Fruit fly (Drosophila melanogaster) whole organism, embryonic: ENCODE measurements around the gene CG18622.
A peak's percentile ranks its signal among the peaks of the same experiment; 100 is the strongest.

Experiments used
- B-H1 ChIP-seq: fragments of 200-800 bp; sonication (Bioruptor generic); IDR thresholded peaks from 3 replicates; pipeline ENCODE4 v1.3.6; 2022; ENCODE audit warnings: missing biosample characterization, missing genetic modification characterization
- Bdp1 ChIP-seq: fragments of 200-800 bp; sonication (Bioruptor generic); optimal IDR thresholded peaks from 3 replicates; lab custom pipeline; 2016; ENCODE audit warnings: missing biosample characterization, missing genetic modification characterization
- CG10209 ChIP-seq: fragments of 200-800 bp; sonication (Bioruptor generic); optimal IDR thresholded peaks from 3 replicates; lab custom pipeline; 2017; ENCODE audit warnings: missing biosample characterization, mild to moderate bottlenecking, missing genetic modification characterization, missing genetic modification reagents
- CG11398 ChIP-seq: fragments of 200-800 bp; sonication (Bioruptor generic); optimal IDR thresholded peaks from 2 replicates; lab custom pipeline; 2016; ENCODE audit warnings: missing biosample characterization, missing genetic modification characterization
- CG12219 ChIP-seq: fragments of 200-800 bp; sonication (Bioruptor generic); optimal IDR thresholded peaks from 3 replicates; lab custom pipeline; 2018; ENCODE audit warnings: missing biosample characterization, mild to moderate bottlenecking, missing genetic modification characterization
- CG13287 ChIP-seq: fragments of 200-800 bp; sonication (Bioruptor generic); IDR thresholded peaks from 2 replicates; pipeline ENCODE4 v1.3.6; 2022; ENCODE audit warnings: missing biosample characterization, missing genetic modification characterization; ENCODE audit not compliant: partially characterized antibody
- CG13894 ChIP-seq: fragments of 200-800 bp; sonication (Bioruptor generic); optimal IDR thresholded peaks from 3 replicates; lab custom pipeline; 2018; ENCODE audit warnings: missing biosample characterization, mild to moderate bottlenecking, missing genetic modification characterization, moderate library complexity
- CG15011 ChIP-seq: fragments of 200-800 bp; sonication (Bioruptor generic); optimal IDR thresholded peaks from 3 replicates; lab custom pipeline; 2018; ENCODE audit warnings: missing biosample characterization, mild to moderate bottlenecking, missing genetic modification characterization
- CG1529 ChIP-seq: fragments of 200-800 bp; sonication (Bioruptor generic); optimal IDR thresholded peaks from 3 replicates; lab custom pipeline; 2018; ENCODE audit warnings: missing biosample characterization, missing genetic modification characterization
- CG1647 ChIP-seq: fragments of 200-800 bp; sonication (Bioruptor generic); optimal IDR thresholded peaks from 3 replicates; lab custom pipeline; 2016; ENCODE audit warnings: missing biosample characterization, missing genetic modification characterization
- CG16779 ChIP-seq: fragments of 200-800 bp; sonication (Bioruptor generic); IDR thresholded peaks from 2 replicates; pipeline ENCODE4 v1.3.6; 2022; ENCODE audit warnings: missing biosample characterization, missing genetic modification characterization
- CG17568 ChIP-seq: fragments of 200-800 bp; sonication (Bioruptor generic); optimal IDR thresholded peaks from 2 replicates; lab custom pipeline; 2018; ENCODE audit warnings: missing biosample characterization, mild to moderate bottlenecking, missing genetic modification characterization, moderate library complexity
- CG18619 ChIP-seq: fragments of 200-800 bp; sonication (Bioruptor generic); optimal IDR thresholded peaks from 3 replicates; lab custom pipeline; 2017; ENCODE audit warnings: missing biosample characterization, mild to moderate bottlenecking, missing genetic modification characterization
- CG2120 ChIP-seq: fragments of 200-800 bp; sonication (Bioruptor generic); optimal IDR thresholded peaks from 3 replicates; lab custom pipeline; 2016; ENCODE audit warnings: missing biosample characterization, missing genetic modification characterization
- CG2889 ChIP-seq: fragments of 200-800 bp; sonication (Bioruptor generic); IDR thresholded peaks from 3 replicates; pipeline ENCODE4 v1.3.6; 2022; ENCODE audit warnings: missing biosample characterization, missing genetic modification characterization
- CG30431 ChIP-seq: fragments of 200-800 bp; sonication (Bioruptor generic); optimal IDR thresholded peaks from 2 replicates; lab custom pipeline; 2017; ENCODE audit warnings: missing biosample characterization, missing genetic modification characterization
- CG31224 ChIP-seq: fragments of 200-800 bp; sonication (Bioruptor generic); IDR thresholded peaks from 2 replicates; pipeline ENCODE4 v1.3.6; 2022; ENCODE audit warnings: missing biosample characterization, missing genetic modification characterization
- CG3407 ChIP-seq: fragments of 200-800 bp; sonication (Bioruptor generic); optimal IDR thresholded peaks from 2 replicates; lab custom pipeline; 2018; ENCODE audit warnings: missing biosample characterization, mild to moderate bottlenecking, missing genetic modification characterization
- CG4707 ChIP-seq: fragments of 200-800 bp; sonication (Bioruptor generic); optimal IDR thresholded peaks from 2 replicates; lab custom pipeline; 2018; ENCODE audit warnings: missing biosample characterization, mild to moderate bottlenecking, missing genetic modification characterization, moderate library complexity
- CG6813 ChIP-seq: fragments of 200-800 bp; sonication (Bioruptor generic); optimal IDR thresholded peaks from 2 replicates; lab custom pipeline; 2017; ENCODE audit warnings: missing biosample characterization, missing genetic modification characterization, mild to moderate bottlenecking, moderate library complexity, missing genetic modification reagents
- CG7372 ChIP-seq: fragments of 200-800 bp; sonication (Bioruptor generic); IDR thresholded peaks from 2 replicates; pipeline ENCODE4 v1.3.6; 2022; ENCODE audit warnings: missing biosample characterization, missing genetic modification characterization
- CG9215 ChIP-seq: fragments of 200-800 bp; sonication (Bioruptor generic); IDR thresholded peaks from 2 replicates; pipeline ENCODE4 v1.3.6; 2022; ENCODE audit warnings: missing biosample characterization, missing genetic modification characterization
- CG9876 ChIP-seq: fragments of 200-800 bp; sonication (Bioruptor generic); optimal IDR thresholded peaks from 2 replicates; lab custom pipeline; 2016; ENCODE audit warnings: missing biosample characterization, missing genetic modification characterization
- D19A ChIP-seq: fragments of 200-800 bp; optimal IDR thresholded peaks from 3 replicates; lab custom pipeline; 2019; ENCODE audit warnings: missing biosample characterization, mild to moderate bottlenecking, missing genetic modification characterization, moderate library complexity
- D19B ChIP-seq: fragments of 200-800 bp; sonication (Bioruptor generic); optimal IDR thresholded peaks from 2 replicates; lab custom pipeline; 2017; ENCODE audit warnings: missing biosample characterization, mild to moderate bottlenecking, missing genetic modification characterization
- Ets65A ChIP-seq: fragments of 200-800 bp; sonication (Bioruptor generic); peaks from one replicate; lab custom pipeline; 2016; ENCODE audit warnings: missing biosample characterization, missing genetic modification characterization
- Hr51 ChIP-seq, 2 experiments: fragments of 200-800 bp; sonication (Bioruptor generic); optimal IDR thresholded peaks; 2 replicates in 1 of 2; 3 replicates in 1 of 2; lab custom pipeline; 2016 to 2018; ENCODE audit warnings: missing biosample characterization in 2 of 2, missing genetic modification characterization in 2 of 2, mild to moderate bottlenecking in 1 of 2, moderate library complexity in 1 of 2
- NC2β ChIP-seq: fragments of 200-800 bp; sonication (Bioruptor generic); optimal IDR thresholded peaks from 2 replicates; lab custom pipeline; 2016; ENCODE audit warnings: missing biosample characterization, missing genetic modification characterization
- Nf-YA ChIP-seq: fragments of 200-800 bp; sonication (Bioruptor generic); IDR thresholded peaks from 2 replicates; pipeline ENCODE4 v1.3.6; 2022; ENCODE audit warnings: missing biosample characterization, missing genetic modification characterization
- Vsx1 ChIP-seq: fragments of 200-800 bp; sonication (Bioruptor generic); optimal IDR thresholded peaks from 2 replicates; lab custom pipeline; 2017; ENCODE audit warnings: missing biosample characterization, mild to moderate bottlenecking, missing genetic modification characterization, missing genetic modification reagents
- ab ChIP-seq: fragments of 200-800 bp; sonication (Bioruptor generic); optimal IDR thresholded peaks from 2 replicates; lab custom pipeline; 2016; ENCODE audit warnings: missing biosample characterization, missing genetic modification characterization
- ap ChIP-seq: fragments of 200-800 bp; sonication (Bioruptor generic); IDR thresholded peaks from 2 replicates; pipeline ENCODE4 v1.3.6; 2022; ENCODE audit warnings: missing biosample characterization, missing genetic modification characterization
- bigmax ChIP-seq: fragments of 200-800 bp; sonication (Bioruptor generic); optimal IDR thresholded peaks from 2 replicates; lab custom pipeline; 2018; ENCODE audit warnings: missing biosample characterization, mild to moderate bottlenecking, missing genetic modification characterization
- chinmo ChIP-seq: fragments of 200-800 bp; sonication (Bioruptor generic); IDR thresholded peaks from 4 replicates; pipeline ENCODE4 v1.3.6; 2022; ENCODE audit warnings: missing biosample characterization, missing genetic modification characterization; ENCODE audit not compliant: partially characterized antibody
- crp ChIP-seq, 2 experiments: fragments of 200-800 bp; sonication (Bioruptor generic); optimal IDR thresholded peaks; 2 replicates in 1 of 2; 3 replicates in 1 of 2; lab custom pipeline; 2017; ENCODE audit warnings: missing biosample characterization in 2 of 2, missing genetic modification characterization in 2 of 2, mild to moderate bottlenecking in 1 of 2, moderate library complexity in 1 of 2
- da ChIP-seq: fragments of 200-800 bp; sonication (Bioruptor generic); optimal IDR thresholded peaks from 2 replicates; lab custom pipeline; 2016; ENCODE audit warnings: missing biosample characterization, missing genetic modification characterization
- esg ChIP-seq: fragments of 200-800 bp; sonication (Bioruptor generic); conservative IDR thresholded peaks from 2 replicates; pipeline ENCODE4 v1.3.6; 2022; ENCODE audit warnings: missing biosample characterization, missing genetic modification characterization
- gem ChIP-seq: fragments of 200-800 bp; sonication (Bioruptor generic); optimal IDR thresholded peaks from 2 replicates; lab custom pipeline; 2019; ENCODE audit warnings: missing biosample characterization, mild to moderate bottlenecking, missing genetic modification characterization, moderate library complexity
- gro ChIP-seq: fragments of 200-800 bp; sonication (Bioruptor generic); optimal IDR thresholded peaks from 2 replicates; lab custom pipeline; 2016; ENCODE audit warnings: missing biosample characterization, missing genetic modification characterization
- her ChIP-seq: fragments of 200-800 bp; sonication (Bioruptor generic); optimal IDR thresholded peaks from 2 replicates; lab custom pipeline; 2016; ENCODE audit warnings: missing biosample characterization, missing genetic modification characterization
- hth ChIP-seq: fragments of >200 bp; optimal IDR thresholded peaks from 2 replicates; lab custom pipeline; 2017; ENCODE audit warnings: inconsistent platforms
- lilli ChIP-seq: fragments of 200-800 bp; sonication (Bioruptor generic); optimal IDR thresholded peaks from 3 replicates; lab custom pipeline; 2016; ENCODE audit warnings: missing biosample characterization, missing genetic modification characterization
- nerfin-1 ChIP-seq: fragments of 200-800 bp; sonication (Bioruptor generic); optimal IDR thresholded peaks from 3 replicates; lab custom pipeline; 2019; ENCODE audit warnings: missing biosample characterization, mild to moderate bottlenecking, missing genetic modification characterization, moderate library complexity
- pfk ChIP-seq: fragments of 200-800 bp; sonication (Bioruptor generic); optimal IDR thresholded peaks from 2 replicates; lab custom pipeline; 2018; ENCODE audit warnings: missing biosample characterization, mild to moderate bottlenecking, missing genetic modification characterization, moderate library complexity
- psq ChIP-seq: fragments of 200-800 bp; sonication (Bioruptor generic); optimal IDR thresholded peaks from 2 replicates; lab custom pipeline; 2017; ENCODE audit warnings: missing biosample characterization, missing genetic modification characterization
- sna ChIP-seq: fragments of 200-800 bp; sonication (Bioruptor generic); IDR thresholded peaks from 2 replicates; pipeline ENCODE4 v1.3.6; 2022; ENCODE audit warnings: missing biosample characterization, missing genetic modification characterization; ENCODE audit not compliant: partially characterized antibody
- stwl ChIP-seq: fragments of 200-800 bp; sonication (Bioruptor generic); optimal IDR thresholded peaks from 3 replicates; lab custom pipeline; 2018; ENCODE audit warnings: missing biosample characterization, mild to moderate bottlenecking, missing genetic modification characterization, moderate library complexity
- twi ChIP-seq: fragments of 200-800 bp; optimal IDR thresholded peaks from 2 replicates; lab custom pipeline; 2019; ENCODE audit warnings: missing biosample characterization, mild to moderate bottlenecking, missing genetic modification characterization, moderate library complexity
- wdn ChIP-seq: fragments of 200-800 bp; sonication (Bioruptor generic); IDR thresholded peaks from 2 replicates; pipeline ENCODE4 v1.3.6; 2022; ENCODE audit warnings: missing biosample characterization, missing genetic modification characterization
- z ChIP-seq: fragments of 200-800 bp; sonication (Bioruptor generic); IDR thresholded peaks from 3 replicates; pipeline ENCODE4 v1.3.6; 2022; ENCODE audit warnings: missing biosample characterization, missing genetic modification characterization

Gene CG18622

DNA sequence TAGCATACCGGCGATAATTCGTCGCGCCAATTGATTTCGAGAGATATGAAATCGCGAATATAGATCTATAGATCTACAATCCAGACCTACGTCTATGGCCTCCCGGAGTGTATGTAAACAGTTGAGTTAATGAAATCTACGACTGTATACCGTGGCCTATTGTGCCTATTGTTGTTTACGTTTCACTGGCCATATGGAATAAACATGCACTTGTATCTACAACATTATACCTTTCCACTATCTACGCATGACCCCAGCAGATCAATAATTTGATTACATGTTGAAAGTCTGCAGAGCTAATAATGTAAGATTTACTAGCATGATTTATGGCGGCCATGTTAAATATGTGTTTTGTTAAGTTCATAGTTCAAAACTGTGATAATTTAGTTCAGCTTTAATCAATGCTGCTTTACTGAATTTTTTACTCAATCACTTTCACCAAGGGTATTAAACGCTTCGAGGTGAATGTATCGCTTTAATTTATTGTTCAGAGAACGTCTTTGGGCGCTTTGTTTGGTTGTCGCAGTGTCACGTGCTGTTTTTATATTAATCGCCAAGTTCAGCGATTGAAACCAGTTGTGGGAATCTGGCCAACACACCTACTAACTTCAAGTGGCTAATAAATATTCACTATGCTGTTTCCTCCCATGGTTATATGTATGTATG, 6.4 kb downstream of the CG18622 start (continued):
- no peak for TF ChIP-seq CG13894
- no peak for TF ChIP-seq NC2β (GFP tag; lab: Kevin White, UChicago)
- TF ChIP-seq CG17568 (GFP tag; lab: Kevin White, UChicago): no peak
- TF ChIP-seq crp (GFP tag; optimal IDR thresholded peaks at IDR 0.05; lab: Kevin White, UChicago): no peak
- TF ChIP-seq pfk (GFP tag; lab: Kevin White, UChicago): no peak
- TF ChIP-seq D19B (GFP tag; lab: Kevin White, UChicago): peak; percentile 20
- peak; percentile 68 for TF ChIP-seq D19A (tag; lab: Kevin White, UChicago)
- no peak for TF ChIP-seq gro (GFP tag; lab: Kevin White, UChicago)
- no peak for TF ChIP-seq CG7372 (GFP tag; lab: Robert Waterston, UW)
- TF ChIP-seq CG1529 (GFP tag; lab: Kevin White, UChicago): no peak
- no peak for TF ChIP-seq Hr51 (GFP tag; optimal IDR thresholded peaks at IDR 0.05; lab: Kevin White, UChicago)
- no peak for TF ChIP-seq bigmax (GFP tag; lab: Kevin White, UChicago)
- TF ChIP-seq CG13287 (GFP tag; lab: Robert Waterston, UW): no peak
- no peak for TF ChIP-seq esg
- no peak for TF ChIP-seq CG16779 (GFP tag; lab: Robert Waterston, UW)
- no peak for TF ChIP-seq lilli (GFP tag; lab: Kevin White, UChicago)
- 0 out of 4 replicates have a peak, but pooled peaks have one; percentile 43 for TF ChIP-seq chinmo (GFP tag; lab: Robert Waterston, UW)
- peak; percentile 3 for TF ChIP-seq Bdp1
- peak; percentile 20 for TF ChIP-seq CG15011
- no peak for TF ChIP-seq CG30431 (GFP tag; lab: Kevin White, UChicago)
- TF ChIP-seq nerfin-1: no peak
- TF ChIP-seq her: no peak
- peak; percentile 4 for TF ChIP-seq CG18619
- TF ChIP-seq ap (GFP tag; lab: Robert Waterston, UW): no peak
- TF ChIP-seq B-H1: no peak
- no peak for TF ChIP-seq Nf-YA (GFP tag; lab: Robert Waterston, UW)
- TF ChIP-seq CG2120 (GFP tag; lab: Kevin White, UChicago): peak; percentile 3
- TF ChIP-seq da: no peak
- TF ChIP-seq CG12219: no peak
- no peak for TF ChIP-seq Ets65A
- peak; percentile 7 for TF ChIP-seq CG6813
- TF ChIP-seq ab (GFP tag; lab: Kevin White, UChicago): no peak
- TF ChIP-seq wdn (GFP tag; lab: Robert Waterston, UW): no peak
- TF ChIP-seq CG9215: no peak
- no peak for TF ChIP-seq CG2889 (GFP tag; lab: Robert Waterston, UW)
- TF ChIP-seq CG10209 (GFP tag; lab: Kevin White, UChicago): peak; percentile 24
- no peak for TF ChIP-seq CG9876 (GFP tag; lab: Kevin White, UChicago)
- peak; percentile 73 for TF ChIP-seq twi (tag; lab: Kevin White, UChicago)
- no peak for TF ChIP-seq CG4707 (GFP tag; lab: Kevin White, UChicago)
- TF ChIP-seq CG11398: no peak
- peak; percentile 18 for TF ChIP-seq gem
- no peak for TF ChIP-seq psq (GFP tag; lab: Kevin White, UChicago)
- no peak for TF ChIP-seq sna
- 0 out of 2 replicates have a peak, but pooled peaks have one; percentile 10 for TF ChIP-seq CG31224 (GFP tag; lab: Robert Waterston, UW)
- peak; percentile 7 for TF ChIP-seq Vsx1 (GFP tag; lab: Kevin White, UChicago)
- TF ChIP-seq hth (lab: Kevin White, UChicago): no peak
- TF ChIP-seq stwl (tag; lab: Kevin White, UChicago): no peak
- TF ChIP-seq z (GFP tag; lab: Robert Waterston, UW): no peak
- TF ChIP-seq CG3407 (GFP tag; lab: Kevin White, UChicago): no peak
- no peak for TF ChIP-seq CG1647 (GFP tag; lab: Kevin White, UChicago)
